Fruit fly (Drosophila melanogaster) whole organism, embryonic: ENCODE measurements around the gene CG33767.

Experiments
- Atf6 ChIP-seq: fragments of 200-800 bp; sonication (Bioruptor generic); IDR thresholded peaks from 2 replicates; pipeline ENCODE4 v1.3.6; 2022; ENCODE audit warnings: missing biosample characterization, missing genetic modification characterization
- Bteb2 ChIP-seq: fragments of 200-800 bp; sonication (Bioruptor generic); optimal IDR thresholded peaks from 2 replicates; lab custom pipeline; 2016; ENCODE audit warnings: missing biosample characterization, missing genetic modification characterization
- CG10147 ChIP-seq: fragments of 200-800 bp; sonication (Bioruptor generic); optimal IDR thresholded peaks from 2 replicates; lab custom pipeline; 2019; ENCODE audit warnings: missing biosample characterization, mild to moderate bottlenecking, missing genetic modification characterization, moderate library complexity
- CG10366 ChIP-seq: fragments of 200-800 bp; sonication (Bioruptor generic); IDR thresholded peaks from 2 replicates; pipeline ENCODE4 v1.3.6; 2022; ENCODE audit warnings: missing biosample characterization, missing genetic modification characterization
- CG10565 ChIP-seq: fragments of 200-800 bp; sonication (Bioruptor generic); optimal IDR thresholded peaks from 3 replicates; lab custom pipeline; 2016; ENCODE audit warnings: missing biosample characterization, mild to moderate bottlenecking, missing genetic modification characterization
- CG11504 ChIP-seq: fragments of 200-800 bp; sonication (Bioruptor generic); optimal IDR thresholded peaks from 3 replicates; lab custom pipeline; 2019; ENCODE audit warnings: missing biosample characterization, mild to moderate bottlenecking, missing genetic modification characterization, moderate library complexity
- CG13296 ChIP-seq: fragments of 200-800 bp; sonication (Bioruptor generic); optimal IDR thresholded peaks from 3 replicates; lab custom pipeline; 2018; ENCODE audit warnings: missing biosample characterization, mild to moderate bottlenecking, missing genetic modification characterization
- CG13775 ChIP-seq: fragments of 200-800 bp; sonication (Bioruptor generic); optimal IDR thresholded peaks from 3 replicates; lab custom pipeline; 2017; ENCODE audit warnings: missing biosample characterization, mild to moderate bottlenecking, missing genetic modification characterization
- CG15479 ChIP-seq: fragments of 200-800 bp; sonication (Bioruptor generic); optimal IDR thresholded peaks from 3 replicates; lab custom pipeline; 2019; ENCODE audit warnings: missing biosample characterization, mild to moderate bottlenecking, missing genetic modification characterization, moderate library complexity
- CG17361 ChIP-seq: fragments of 200-800 bp; sonication (Bioruptor generic); IDR thresholded peaks from 3 replicates; pipeline ENCODE4 v1.3.6; 2022; ENCODE audit warnings: missing biosample characterization, missing genetic modification characterization
- CG2199 ChIP-seq: fragments of 200-800 bp; sonication (Bioruptor generic); IDR thresholded peaks from 3 replicates; pipeline ENCODE4 v1.3.6; 2022; ENCODE audit warnings: missing biosample characterization, missing genetic modification characterization
- CG32772 ChIP-seq: fragments of 200-800 bp; sonication (Bioruptor generic); IDR thresholded peaks from 2 replicates; pipeline ENCODE4 v1.3.6; 2022; ENCODE audit warnings: missing biosample characterization, missing genetic modification characterization
- CG33213 ChIP-seq: fragments of 200-800 bp; sonication (Bioruptor generic); optimal IDR thresholded peaks from 3 replicates; lab custom pipeline; 2016; ENCODE audit warnings: missing biosample characterization, missing genetic modification characterization
- CG33557 ChIP-seq: fragments of 200-800 bp; sonication (Bioruptor generic); optimal IDR thresholded peaks from 2 replicates; lab custom pipeline; 2019; ENCODE audit warnings: missing biosample characterization, mild to moderate bottlenecking, missing genetic modification characterization, moderate library complexity
- CG3838 ChIP-seq: fragments of 200-800 bp; sonication (Bioruptor generic); optimal IDR thresholded peaks from 3 replicates; lab custom pipeline; 2016; ENCODE audit warnings: missing biosample characterization, missing genetic modification characterization
- CG4360 ChIP-seq: fragments of 200-800 bp; sonication (Bioruptor generic); IDR thresholded peaks from 2 replicates; pipeline ENCODE4 v1.3.6; 2022; ENCODE audit warnings: missing biosample characterization, missing genetic modification characterization
- CG6689 ChIP-seq: fragments of 200-800 bp; sonication (Bioruptor generic); IDR thresholded peaks from 2 replicates; pipeline ENCODE4 v1.3.6; 2022; ENCODE audit warnings: missing biosample characterization, missing genetic modification characterization
- CG6791 ChIP-seq: fragments of 200-800 bp; sonication (Bioruptor generic); IDR thresholded peaks from 3 replicates; pipeline ENCODE4 v1.3.6; 2022; ENCODE audit warnings: missing biosample characterization, missing genetic modification characterization; ENCODE audit not compliant: partially characterized antibody
- CG7372 ChIP-seq: fragments of 200-800 bp; sonication (Bioruptor generic); IDR thresholded peaks from 2 replicates; pipeline ENCODE4 v1.3.6; 2022; ENCODE audit warnings: missing biosample characterization, missing genetic modification characterization
- CG8290 ChIP-seq, 3 experiments: fragments of 200-800 bp; sonication (Bioruptor generic); optimal IDR thresholded peaks; 2 replicates each; lab custom pipeline; 2016 to 2019; ENCODE audit warnings: missing biosample characterization in 3 of 3, missing genetic modification characterization in 3 of 3, mild to moderate bottlenecking in 2 of 3, moderate library complexity in 1 of 3
- CTCF ChIP-seq: fragments of 200-800 bp; sonication (Bioruptor generic); optimal IDR thresholded peaks from 2 replicates; lab custom pipeline; 2017; ENCODE audit warnings: missing biosample characterization, mild to moderate bottlenecking, missing genetic modification characterization, moderate library complexity
- Dip2 ChIP-seq: fragments of 200-800 bp; sonication (Bioruptor generic); IDR thresholded peaks from 2 replicates; pipeline ENCODE4 v1.3.6; 2022; ENCODE audit warnings: missing biosample characterization, missing genetic modification characterization
- ERR ChIP-seq: fragments of 200-800 bp; sonication (Bioruptor generic); optimal IDR thresholded peaks from 2 replicates; lab custom pipeline; 2016; ENCODE audit warnings: missing biosample characterization, missing genetic modification characterization
- Ets65A ChIP-seq: fragments of 200-800 bp; sonication (Bioruptor generic); peaks from one replicate; lab custom pipeline; 2016; ENCODE audit warnings: missing biosample characterization, missing genetic modification characterization
- HHEX ChIP-seq: fragments of 200-800 bp; sonication (Bioruptor generic); optimal IDR thresholded peaks from 3 replicates; lab custom pipeline; 2017; ENCODE audit warnings: missing biosample characterization, mild to moderate bottlenecking, missing genetic modification characterization, missing genetic modification reagents
- HLH3B ChIP-seq: fragments of 200-800 bp; sonication (Bioruptor generic); IDR thresholded peaks from 2 replicates; pipeline ENCODE4 v1.3.6; 2022; ENCODE audit warnings: missing biosample characterization, missing genetic modification characterization
- Med ChIP-seq: fragments of 200-800 bp; sonication (Bioruptor generic); peaks from one replicate; lab custom pipeline; 2016; ENCODE audit warnings: missing biosample characterization, missing genetic modification characterization, mild to moderate bottlenecking, inconsistent platforms, moderate library complexity
- NfI ChIP-seq: fragments of 200-800 bp; sonication (Bioruptor generic); optimal IDR thresholded peaks from 3 replicates; lab custom pipeline; 2018; ENCODE audit warnings: missing biosample characterization, mild to moderate bottlenecking, missing genetic modification characterization, moderate library complexity
- Oaz ChIP-seq: fragments of 200-800 bp; sonication (Bioruptor generic); IDR thresholded peaks from 2 replicates; pipeline ENCODE4 v1.3.6; 2022; ENCODE audit warnings: missing biosample characterization, missing genetic modification characterization
- Pdp1 ChIP-seq, 2 experiments: fragments of 200-800 bp; sonication (Bioruptor generic); optimal IDR thresholded peaks; 3 replicates each; lab custom pipeline; 2016; ENCODE audit warnings: missing biosample characterization in 2 of 2, missing genetic modification characterization in 2 of 2, mild to moderate bottlenecking in 1 of 2, moderate library complexity in 1 of 2
- Taf1 ChIP-seq: fragments of 200-800 bp; sonication (Bioruptor generic); IDR thresholded peaks from 2 replicates; pipeline ENCODE4 v1.3.6; 2022; ENCODE audit warnings: missing biosample characterization, missing genetic modification characterization
- bcd ChIP-seq: fragments of 200-800 bp; sonication (Bioruptor generic); optimal IDR thresholded peaks from 2 replicates; lab custom pipeline; 2017; ENCODE audit warnings: missing biosample characterization, mild to moderate bottlenecking, missing genetic modification characterization
- cg ChIP-seq: fragments of 200-800 bp; sonication (Bioruptor generic); optimal IDR thresholded peaks from 3 replicates; lab custom pipeline; 2019; ENCODE audit warnings: missing biosample characterization, mild to moderate bottlenecking, missing genetic modification characterization, moderate library complexity
- dimm ChIP-seq: fragments of 200-800 bp; sonication (Bioruptor generic); IDR thresholded peaks from 2 replicates; pipeline ENCODE4 v1.3.6; 2022; ENCODE audit warnings: missing biosample characterization, missing genetic modification characterization
- ewg ChIP-seq: fragments of 200-800 bp; sonication (Bioruptor generic); optimal IDR thresholded peaks from 3 replicates; lab custom pipeline; 2017; ENCODE audit warnings: mild to moderate bottlenecking, missing biosample characterization, missing genetic modification reagents, missing genetic modification characterization
- hkb ChIP-seq, 2 experiments: fragments of 200-800 bp in 1 of 2; fragments of >200 bp in 1 of 2; sonication (Bioruptor generic) in 1 of 2; IDR thresholded peaks in 1 of 2; optimal IDR thresholded peaks in 1 of 2; 2 replicates each; pipeline versions ENCODE4 v1.3.6 to Lab custom; 2017 to 2022; ENCODE audit warnings: missing biosample characterization in 1 of 2, missing genetic modification characterization in 1 of 2
- ken ChIP-seq: fragments of 200-800 bp; sonication (Bioruptor generic); IDR thresholded peaks from 3 replicates; pipeline ENCODE4 v1.3.6; 2022; ENCODE audit warnings: missing biosample characterization, missing genetic modification characterization
- kni ChIP-seq: fragments of 200-800 bp; sonication (Bioruptor generic); optimal IDR thresholded peaks from 3 replicates; lab custom pipeline; 2017; ENCODE audit warnings: mild to moderate bottlenecking, missing biosample characterization, missing genetic modification reagents, missing genetic modification characterization
- knrl ChIP-seq: fragments of 200-800 bp; sonication (Bioruptor generic); IDR thresholded peaks from 3 replicates; pipeline ENCODE4 v1.3.6; 2022; ENCODE audit warnings: missing biosample characterization, missing genetic modification characterization; ENCODE audit not compliant: partially characterized antibody
- lov ChIP-seq, 2 experiments: fragments of 200-800 bp in 1 of 2; fragments of >200 bp in 1 of 2; sonication (Bioruptor generic) in 1 of 2; IDR thresholded peaks in 1 of 2; optimal IDR thresholded peaks in 1 of 2; 2 replicates in 1 of 2; 3 replicates in 1 of 2; pipeline versions ENCODE4 v1.3.6 to Lab custom; 2017 to 2022; ENCODE audit warnings: missing biosample characterization in 1 of 2, missing genetic modification characterization in 1 of 2
- pita ChIP-seq: fragments of 200-800 bp; sonication (Bioruptor generic); optimal IDR thresholded peaks from 2 replicates; lab custom pipeline; 2017; ENCODE audit warnings: missing biosample characterization, mild to moderate bottlenecking, missing genetic modification characterization
- sens ChIP-seq: fragments of 200-800 bp; sonication (Bioruptor generic); peaks from one replicate; lab custom pipeline; 2016; ENCODE audit warnings: missing biosample characterization, missing genetic modification characterization
- sqz ChIP-seq: fragments of 200-800 bp; sonication (Bioruptor generic); optimal IDR thresholded peaks from 3 replicates; lab custom pipeline; 2018; ENCODE audit warnings: missing biosample characterization, mild to moderate bottlenecking, missing genetic modification characterization
- stwl ChIP-seq: fragments of 200-800 bp; sonication (Bioruptor generic); optimal IDR thresholded peaks from 3 replicates; lab custom pipeline; 2018; ENCODE audit warnings: missing biosample characterization, mild to moderate bottlenecking, missing genetic modification characterization, moderate library complexity
- trem ChIP-seq: fragments of 200-800 bp; optimal IDR thresholded peaks from 3 replicates; lab custom pipeline; 2019; ENCODE audit warnings: missing biosample characterization, mild to moderate bottlenecking, missing genetic modification characterization, moderate library complexity
- twi ChIP-seq: fragments of 200-800 bp; optimal IDR thresholded peaks from 2 replicates; lab custom pipeline; 2019; ENCODE audit warnings: missing biosample characterization, mild to moderate bottlenecking, missing genetic modification characterization, moderate library complexity

The CG33767 gene

DNA sequence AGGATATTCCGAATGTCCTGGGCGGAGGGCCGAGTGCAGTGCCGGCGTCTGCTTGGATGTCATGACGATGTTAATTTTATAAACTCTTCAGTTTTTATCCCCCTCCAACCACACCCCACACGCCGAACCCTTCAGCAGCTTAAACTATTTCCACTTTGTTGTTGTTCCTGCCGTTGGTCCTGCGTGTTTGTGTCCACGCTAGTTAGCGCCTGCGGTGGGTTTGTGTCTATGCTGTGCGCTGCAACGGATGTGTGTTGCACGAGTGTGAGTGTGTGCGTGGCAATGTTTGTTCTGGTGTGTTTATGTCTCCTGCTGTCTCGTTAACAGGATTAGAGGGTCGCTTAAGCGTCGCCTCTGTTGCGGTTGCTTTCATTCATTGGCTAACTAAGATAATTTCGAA lies 29.3 kb upstream of the CG33767 start (continued):
- TF ChIP-seq CG10565 (GFP tag; lab: Kevin White, UChicago), result no peak
- TF ChIP-seq CG6689, result no peak
- TF ChIP-seq Atf6 (GFP tag; lab: Robert Waterston, UW), result no peak
- TF ChIP-seq Oaz (GFP tag; lab: Robert Waterston, UW), result no peak
- TF ChIP-seq CG4360, result peak; percentile 65
- TF ChIP-seq dimm, result no peak
- TF ChIP-seq Ets65A (GFP tag; lab: Kevin White, UChicago), result peak; percentile 79
- TF ChIP-seq hkb (optimal IDR thresholded peaks at IDR 0.05; lab: Kevin White, UChicago), result no peak
- no peak for TF ChIP-seq hkb (GFP tag; IDR thresholded peaks at IDR 0.05; lab: Robert Waterston, UW)
- no peak for TF ChIP-seq CG13296 (GFP tag; lab: Kevin White, UChicago)
- TF ChIP-seq CG33213, result no peak
- TF ChIP-seq ERR (GFP tag; lab: Kevin White, UChicago), result no peak
- no peak for TF ChIP-seq CG10366 (GFP tag; lab: Robert Waterston, UW)
- no peak for TF ChIP-seq trem (tag; lab: Kevin White, UChicago)
- TF ChIP-seq Med (GFP tag; lab: Kevin White, UChicago), result peak; percentile 41
- no peak for TF ChIP-seq CG32772 (GFP tag; lab: Robert Waterston, UW)
- no peak for TF ChIP-seq CG10147 (GFP tag; lab: Kevin White, UChicago)
- no peak for TF ChIP-seq twi (tag; lab: Kevin White, UChicago)
- TF ChIP-seq HLH3B, result no peak
- TF ChIP-seq NfI (GFP tag; lab: Kevin White, UChicago), result no peak
- peak; percentile 5 for TF ChIP-seq CG15479 (GFP tag; lab: Kevin White, UChicago)
- no peak for TF ChIP-seq bcd (GFP tag; lab: Kevin White, UChicago)
- TF ChIP-seq Bteb2, result no peak
- TF ChIP-seq sqz (GFP tag; lab: Kevin White, UChicago), result no peak
- peak; percentile 22 for TF ChIP-seq cg (GFP tag; lab: Kevin White, UChicago)
- TF ChIP-seq CTCF (GFP tag; lab: Kevin White, UChicago), result peak; percentile 41
- no peak for TF ChIP-seq CG3838 (GFP tag; lab: Kevin White, UChicago)
- peak; percentile 40 for TF ChIP-seq ewg
- no peak for TF ChIP-seq knrl (GFP tag; lab: Robert Waterston, UW)
- TF ChIP-seq lov (optimal IDR thresholded peaks at IDR 0.05; lab: Kevin White, UChicago), result no peak
- TF ChIP-seq lov (GFP tag; IDR thresholded peaks at IDR 0.05; lab: Robert Waterston, UW), result no peak
- no peak for TF ChIP-seq HHEX (GFP tag; lab: Kevin White, UChicago)
- no peak for TF ChIP-seq CG11504 (tag; lab: Kevin White, UChicago)
- no peak for TF ChIP-seq Taf1 (GFP tag; lab: Robert Waterston, UW)
- TF ChIP-seq Pdp1 (GFP tag; optimal IDR thresholded peaks at IDR 0.05; lab: Kevin White, UChicago), result no peak
- TF ChIP-seq CG33557, result no peak
- peak; percentile 39 for TF ChIP-seq pita (GFP tag; lab: Kevin White, UChicago)
- TF ChIP-seq kni (GFP tag; lab: Kevin White, UChicago), result no peak
- TF ChIP-seq, all 482 proteins: peak for 9

DNA sequence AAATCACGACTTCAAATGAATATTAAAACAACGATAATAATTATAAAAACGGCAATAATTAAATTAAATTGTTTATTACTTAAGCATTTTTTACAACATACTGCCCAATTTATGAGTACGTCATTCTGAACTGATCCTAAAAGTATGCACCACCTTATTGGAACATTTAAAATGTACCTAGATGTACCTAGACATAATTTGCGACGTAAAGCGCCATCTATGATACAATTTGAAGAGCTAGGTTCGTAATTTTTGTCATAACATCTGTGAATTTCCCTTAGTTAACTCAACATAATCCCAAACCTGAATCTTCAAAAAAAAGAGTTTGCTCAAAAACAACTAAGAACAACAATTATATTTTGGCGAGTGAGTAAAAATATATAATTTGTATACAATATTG lies 12.0 kb upstream of the CG33767 start:
- no peak for TF ChIP-seq ken (GFP tag; lab: Robert Waterston, UW)
- peak; percentile 19 for TF ChIP-seq pita (GFP tag; lab: Kevin White, UChicago)
- TF ChIP-seq CG6791 (GFP tag; lab: Robert Waterston, UW), result peak; percentile 55; the same call in 2 of the 3 replicates
- TF ChIP-seq stwl (tag; lab: Kevin White, UChicago), result peak; percentile 84
- TF ChIP-seq CG2199 (GFP tag; lab: Robert Waterston, UW), result 0 out of 3 replicates have a peak, but pooled peaks have one; percentile 46
- TF ChIP-seq CTCF (GFP tag; lab: Kevin White, UChicago), result peak; percentile 91
- no peak for TF ChIP-seq CG13775 (GFP tag; lab: Kevin White, UChicago)
- TF ChIP-seq sens (GFP tag; lab: Kevin White, UChicago), result peak; percentile 71
- no peak for TF ChIP-seq CG7372 (GFP tag; lab: Robert Waterston, UW)
- no peak for TF ChIP-seq CG17361 (GFP tag; lab: Robert Waterston, UW)
- TF ChIP-seq Dip2 (GFP tag; lab: Robert Waterston, UW), result peak; percentile 88
- TF ChIP-seq CG8290 (GFP tag; optimal IDR thresholded peaks at IDR 0.05; lab: Kevin White, UChicago), result peak; percentile 64
- no peak for TF ChIP-seq CG8290 (tag; optimal IDR thresholded peaks at IDR 0.05; lab: Kevin White, UChicago)
- TF ChIP-seq, all 482 proteins: peak for 8
